Fruit fly (Drosophila melanogaster) whole organism, embryonic: ENCODE results near the gene CG4455.

Experiments used
- CG15696 ChIP-seq: fragments of 200-800 bp; sonication (Bioruptor generic); optimal IDR thresholded peaks from 2 replicates; lab custom pipeline; 2019; ENCODE audit warnings: missing biosample characterization, mild to moderate bottlenecking, missing genetic modification characterization, moderate library complexity
- CG1832 ChIP-seq: fragments of 200-800 bp; sonication (Bioruptor generic); optimal IDR thresholded peaks from 2 replicates; lab custom pipeline; 2017; ENCODE audit warnings: missing biosample characterization, mild to moderate bottlenecking, missing genetic modification characterization, inconsistent platforms
- CG2129 ChIP-seq: fragments of 200-800 bp; sonication (Bioruptor generic); IDR thresholded peaks from 2 replicates; pipeline ENCODE4 v1.3.6; 2022; ENCODE audit warnings: missing biosample characterization, missing genetic modification characterization; ENCODE audit not compliant: partially characterized antibody
- Hmx ChIP-seq: fragments of 200-800 bp; sonication (Bioruptor generic); optimal IDR thresholded peaks from 2 replicates; lab custom pipeline; 2016; ENCODE audit warnings: missing biosample characterization, missing genetic modification characterization
- Lim3 ChIP-seq: fragments of 200-800 bp; sonication (Bioruptor generic); IDR thresholded peaks from 2 replicates; pipeline ENCODE4 v1.3.6; 2022; ENCODE audit warnings: missing biosample characterization, missing genetic modification characterization
- PHDP ChIP-seq: fragments of 200-800 bp; sonication (Bioruptor generic); optimal IDR thresholded peaks from 3 replicates; lab custom pipeline; 2018; ENCODE audit warnings: missing biosample characterization, mild to moderate bottlenecking, missing genetic modification characterization, moderate library complexity
- Tbp ChIP-seq: fragments of >200 bp; optimal IDR thresholded peaks from 2 replicates; lab custom pipeline; 2018; ENCODE audit warnings: missing biosample characterization, missing genetic modification characterization
- ci ChIP-seq: fragments of 200-800 bp; sonication (Bioruptor generic); IDR thresholded peaks from 3 replicates; pipeline ENCODE4 v1.3.6; 2022; ENCODE audit warnings: missing biosample characterization, missing genetic modification characterization
- pan ChIP-seq, 4 experiments: fragments of >200 bp in 3 of 4; fragments of 200-800 bp in 1 of 4; sonication (Bioruptor generic) in 1 of 4; optimal IDR thresholded peaks in 3 of 4; IDR thresholded peaks in 1 of 4; 2 replicates each; pipeline versions ENCODE4 v1.3.6 to Lab custom; 2017 to 2022; ENCODE audit warnings: missing biosample characterization in 2 of 4, missing genetic modification characterization in 2 of 4, mixed read lengths in 1 of 4
- psq ChIP-seq: fragments of 200-800 bp; sonication (Bioruptor generic); optimal IDR thresholded peaks from 2 replicates; lab custom pipeline; 2017; ENCODE audit warnings: missing biosample characterization, missing genetic modification characterization
- rib ChIP-seq: fragments of 200-800 bp; sonication (Bioruptor generic); IDR thresholded peaks from 2 replicates; pipeline ENCODE4 v1.3.6; 2022; ENCODE audit warnings: missing biosample characterization, missing genetic modification characterization
- tna ChIP-seq: fragments of 200-800 bp; sonication (Bioruptor generic); IDR thresholded peaks from 2 replicates; pipeline ENCODE4 v1.3.6; 2022; ENCODE audit warnings: missing biosample characterization, missing genetic modification characterization; ENCODE audit not compliant: partially characterized antibody

DNA sequence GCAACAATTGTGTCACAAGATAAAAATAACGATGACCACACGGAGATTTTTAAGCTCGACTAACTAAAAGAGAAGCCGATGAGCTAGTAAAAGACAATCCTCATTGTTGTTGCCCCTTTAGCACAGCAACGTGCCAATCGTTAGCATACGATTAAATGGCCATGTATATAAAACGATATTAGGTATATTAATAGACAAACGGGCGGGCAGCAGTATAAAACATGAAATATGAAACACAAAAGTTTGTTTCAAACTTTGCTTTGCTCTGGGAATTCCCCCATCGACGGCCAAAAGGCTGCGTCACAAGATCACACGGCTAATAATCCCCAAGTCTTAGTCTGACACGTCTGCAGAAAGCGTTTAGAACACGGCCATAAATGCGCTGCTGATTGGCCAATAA, 36.3 kb upstream of the CG4455 start:
- no peak for TF ChIP-seq PHDP (tag; lab: Kevin White, UChicago)
- no peak for TF ChIP-seq psq
- TF ChIP-seq Lim3, result no peak
- TF ChIP-seq tna (GFP tag; lab: Robert Waterston, UW), result no peak
- TF ChIP-seq CG15696 (tag; lab: Kevin White, UChicago), result no peak
- TF ChIP-seq pan (optimal IDR thresholded peaks at IDR 0.05; lab: Kevin White, UChicago), result no peak
- TF ChIP-seq pan (GFP tag; optimal IDR thresholded peaks at IDR 0.05 in 1 of 2, IDR thresholded peaks at IDR 0.05 in 1 of 2), result no peak
- TF ChIP-seq Hmx (GFP tag; lab: Kevin White, UChicago), result no peak
- TF ChIP-seq CG1832 (GFP tag; lab: Kevin White, UChicago), result no peak
- no peak for TF ChIP-seq ci (GFP tag; lab: Robert Waterston, UW)
- no peak for TF ChIP-seq rib
- no peak for TF ChIP-seq CG2129 (GFP tag; lab: Robert Waterston, UW)
- no peak for TF ChIP-seq Tbp (GFP tag; lab: Kevin White, UChicago)
